Fruit fly (Drosophila melanogaster) whole organism, embryonic: ENCODE measurements around the gene cni.
A peak's percentile ranks its signal among the peaks of the same experiment; 100 is the strongest.

Source experiments
- Atf3 ChIP-seq: fragments of 200-800 bp; sonication (Bioruptor generic); optimal IDR thresholded peaks from 3 replicates; lab custom pipeline; 2016; ENCODE audit warnings: missing biosample characterization, missing genetic modification characterization
- Blimp-1 ChIP-seq: fragments of 200-800 bp; sonication (Bioruptor generic); optimal IDR thresholded peaks from 3 replicates; lab custom pipeline; 2018; ENCODE audit warnings: missing biosample characterization, missing genetic modification characterization, mild to moderate bottlenecking, moderate library complexity, missing genetic modification reagents
- Bteb2 ChIP-seq: fragments of 200-800 bp; sonication (Bioruptor generic); optimal IDR thresholded peaks from 2 replicates; lab custom pipeline; 2016; ENCODE audit warnings: missing biosample characterization, missing genetic modification characterization
- C15 ChIP-seq: fragments of 200-800 bp; sonication (Bioruptor generic); IDR thresholded peaks from 3 replicates; pipeline ENCODE4 v1.3.6; 2022; ENCODE audit warnings: missing biosample characterization, missing genetic modification characterization
- CG10565 ChIP-seq: fragments of 200-800 bp; sonication (Bioruptor generic); optimal IDR thresholded peaks from 3 replicates; lab custom pipeline; 2016; ENCODE audit warnings: missing biosample characterization, mild to moderate bottlenecking, missing genetic modification characterization
- CG10959 ChIP-seq: fragments of 200-800 bp; sonication (Bioruptor generic); IDR thresholded peaks from 2 replicates; pipeline ENCODE4 v1.3.6; 2022; ENCODE audit warnings: missing biosample characterization, missing genetic modification characterization
- CG11093 ChIP-seq: fragments of 200-800 bp; sonication (Bioruptor generic); IDR thresholded peaks from 3 replicates; pipeline ENCODE4 v1.3.6; 2022; ENCODE audit warnings: missing biosample characterization, missing genetic modification characterization
- CG11247 ChIP-seq: fragments of 200-800 bp; sonication (Bioruptor generic); IDR thresholded peaks from 2 replicates; pipeline ENCODE4 v1.3.6; 2022; ENCODE audit warnings: missing biosample characterization, missing genetic modification characterization
- CG11696 ChIP-seq: fragments of 200-800 bp; sonication (Bioruptor generic); IDR thresholded peaks from 2 replicates; pipeline ENCODE4 v1.3.6; 2022; ENCODE audit warnings: missing biosample characterization, missing genetic modification characterization
- CG12071 ChIP-seq: fragments of 200-800 bp; sonication (Bioruptor generic); optimal IDR thresholded peaks from 3 replicates; lab custom pipeline; 2018; ENCODE audit warnings: missing biosample characterization, mild to moderate bottlenecking, missing genetic modification characterization
- CG12299 ChIP-seq: fragments of 200-800 bp; sonication (Bioruptor generic); optimal IDR thresholded peaks from 2 replicates; lab custom pipeline; 2018; ENCODE audit warnings: missing biosample characterization, mild to moderate bottlenecking, missing genetic modification characterization
- CG13123 ChIP-seq: fragments of 200-800 bp; sonication (Bioruptor generic); optimal IDR thresholded peaks from 2 replicates; lab custom pipeline; 2016; ENCODE audit warnings: missing biosample characterization, missing genetic modification characterization
- CG13424 ChIP-seq: fragments of 200-800 bp; sonication (Bioruptor generic); optimal IDR thresholded peaks from 2 replicates; lab custom pipeline; 2019; ENCODE audit warnings: missing biosample characterization, mild to moderate bottlenecking, missing genetic modification characterization, moderate library complexity
- CG13775 ChIP-seq: fragments of 200-800 bp; sonication (Bioruptor generic); optimal IDR thresholded peaks from 3 replicates; lab custom pipeline; 2017; ENCODE audit warnings: missing biosample characterization, mild to moderate bottlenecking, missing genetic modification characterization
- CG14014 ChIP-seq: fragments of 200-800 bp; sonication (Bioruptor generic); IDR thresholded peaks from 2 replicates; pipeline ENCODE4 v1.3.6; 2022; ENCODE audit warnings: missing biosample characterization, missing genetic modification characterization
- CG15514 ChIP-seq: fragments of 200-800 bp; sonication (Bioruptor generic); optimal IDR thresholded peaks from 3 replicates; lab custom pipeline; 2017; ENCODE audit warnings: missing biosample characterization, missing genetic modification characterization, mild to moderate bottlenecking, moderate library complexity, missing genetic modification reagents
- CG15601 ChIP-seq: fragments of 200-800 bp; sonication (Bioruptor generic); optimal IDR thresholded peaks from 3 replicates; lab custom pipeline; 2019; ENCODE audit warnings: missing biosample characterization, mild to moderate bottlenecking, missing genetic modification characterization, moderate library complexity
- CG1647 ChIP-seq: fragments of 200-800 bp; sonication (Bioruptor generic); optimal IDR thresholded peaks from 3 replicates; lab custom pipeline; 2016; ENCODE audit warnings: missing biosample characterization, missing genetic modification characterization
- CG16815 ChIP-seq: fragments of 200-800 bp; sonication (Bioruptor generic); optimal IDR thresholded peaks from 3 replicates; lab custom pipeline; 2017; ENCODE audit warnings: missing biosample characterization, mild to moderate bottlenecking, missing genetic modification characterization
- CG17385 ChIP-seq: fragments of 200-800 bp; sonication (Bioruptor generic); optimal IDR thresholded peaks from 3 replicates; lab custom pipeline; 2018; ENCODE audit warnings: missing biosample characterization, mild to moderate bottlenecking, missing genetic modification characterization
- CG1792 ChIP-seq: fragments of 200-800 bp; sonication (Bioruptor generic); optimal IDR thresholded peaks from 2 replicates; lab custom pipeline; 2016; ENCODE audit warnings: missing biosample characterization, missing genetic modification characterization
- CG1832 ChIP-seq: fragments of 200-800 bp; sonication (Bioruptor generic); optimal IDR thresholded peaks from 2 replicates; lab custom pipeline; 2017; ENCODE audit warnings: missing biosample characterization, mild to moderate bottlenecking, missing genetic modification characterization, inconsistent platforms
- CG2712 ChIP-seq: fragments of 200-800 bp; optimal IDR thresholded peaks from 3 replicates; lab custom pipeline; 2019; ENCODE audit warnings: missing biosample characterization, mild to moderate bottlenecking, missing genetic modification characterization, moderate library complexity
- CG34376 ChIP-seq: fragments of 200-800 bp; sonication (Bioruptor generic); optimal IDR thresholded peaks from 2 replicates; lab custom pipeline; 2018; ENCODE audit warnings: missing biosample characterization, mild to moderate bottlenecking, missing genetic modification characterization
- CG3995 ChIP-seq: fragments of 200-800 bp; sonication (Bioruptor generic); optimal IDR thresholded peaks from 3 replicates; lab custom pipeline; 2016; ENCODE audit warnings: missing biosample characterization, missing genetic modification characterization
- CG4328 ChIP-seq: fragments of 200-800 bp; sonication (Bioruptor generic); optimal IDR thresholded peaks from 3 replicates; lab custom pipeline; 2017; ENCODE audit warnings: missing biosample characterization, missing genetic modification reagents, missing genetic modification characterization
- CG8388 ChIP-seq: fragments of 200-800 bp; sonication (Bioruptor generic); optimal IDR thresholded peaks from 2 replicates; lab custom pipeline; 2019; ENCODE audit warnings: missing biosample characterization, mild to moderate bottlenecking, missing genetic modification characterization, moderate library complexity
- CG9817 ChIP-seq: fragments of 200-800 bp; sonication (Bioruptor generic); optimal IDR thresholded peaks from 2 replicates; lab custom pipeline; 2018; ENCODE audit warnings: missing biosample characterization, mild to moderate bottlenecking, missing genetic modification characterization, moderate library complexity
- CG9932 ChIP-seq: fragments of 200-800 bp; sonication (Bioruptor generic); IDR thresholded peaks from 2 replicates; pipeline ENCODE4 v1.3.6; 2022; ENCODE audit warnings: missing biosample characterization, missing genetic modification characterization
- D19A ChIP-seq: fragments of 200-800 bp; optimal IDR thresholded peaks from 3 replicates; lab custom pipeline; 2019; ENCODE audit warnings: missing biosample characterization, mild to moderate bottlenecking, missing genetic modification characterization, moderate library complexity
- Dip2 ChIP-seq: fragments of 200-800 bp; sonication (Bioruptor generic); IDR thresholded peaks from 2 replicates; pipeline ENCODE4 v1.3.6; 2022; ENCODE audit warnings: missing biosample characterization, missing genetic modification characterization
- ERR ChIP-seq: fragments of 200-800 bp; sonication (Bioruptor generic); optimal IDR thresholded peaks from 2 replicates; lab custom pipeline; 2016; ENCODE audit warnings: missing biosample characterization, missing genetic modification characterization
- PHDP ChIP-seq: fragments of 200-800 bp; sonication (Bioruptor generic); optimal IDR thresholded peaks from 3 replicates; lab custom pipeline; 2018; ENCODE audit warnings: missing biosample characterization, mild to moderate bottlenecking, missing genetic modification characterization, moderate library complexity
- Rfx ChIP-seq: fragments of 200-800 bp; sonication (Bioruptor generic); IDR thresholded peaks from 2 replicates; pipeline ENCODE4 v1.3.6; 2022; ENCODE audit warnings: missing biosample characterization, missing genetic modification characterization
- Side ChIP-seq: fragments of 200-800 bp; sonication (Bioruptor generic); optimal IDR thresholded peaks from 2 replicates; lab custom pipeline; 2016; ENCODE audit warnings: missing biosample characterization, missing genetic modification characterization
- ac ChIP-seq: fragments of 200-800 bp; sonication (Bioruptor generic); optimal IDR thresholded peaks from 3 replicates; lab custom pipeline; 2017; ENCODE audit warnings: missing biosample characterization, mild to moderate bottlenecking, missing genetic modification characterization
- ash1 ChIP-seq: fragments of 200-800 bp; sonication (Bioruptor generic); optimal IDR thresholded peaks from 2 replicates; lab custom pipeline; 2018; ENCODE audit warnings: missing biosample characterization, mild to moderate bottlenecking, missing genetic modification characterization
- btn ChIP-seq: fragments of 200-800 bp; sonication (Bioruptor generic); optimal IDR thresholded peaks from 2 replicates; lab custom pipeline; 2016; ENCODE audit warnings: missing biosample characterization, missing genetic modification characterization
- chif ChIP-seq, 2 experiments: fragments of 200-800 bp; sonication (Bioruptor generic); optimal IDR thresholded peaks; 3 replicates each; lab custom pipeline; 2016; ENCODE audit warnings: missing biosample characterization in 2 of 2, missing genetic modification characterization in 2 of 2
- dan ChIP-seq: fragments of 200-800 bp; sonication (Bioruptor generic); IDR thresholded peaks from 2 replicates; pipeline ENCODE4 v1.3.6; 2022; ENCODE audit warnings: missing biosample characterization, missing genetic modification characterization
- eve ChIP-seq, 2 experiments: fragments of >200 bp; optimal IDR thresholded peaks; 2 replicates each; lab custom pipeline; 2017; ENCODE audit warnings: missing biosample characterization in 2 of 2, missing genetic modification characterization in 2 of 2
- fd64A ChIP-seq: fragments of 200-800 bp; sonication (Bioruptor generic); optimal IDR thresholded peaks from 3 replicates; lab custom pipeline; 2018; ENCODE audit warnings: missing biosample characterization, mild to moderate bottlenecking, missing genetic modification characterization
- gt ChIP-seq: fragments of 200-800 bp; sonication (Bioruptor generic); IDR thresholded peaks from 2 replicates; pipeline ENCODE4 v1.3.6; 2022; ENCODE audit warnings: missing biosample characterization, missing genetic modification characterization
- her ChIP-seq: fragments of 200-800 bp; sonication (Bioruptor generic); optimal IDR thresholded peaks from 2 replicates; lab custom pipeline; 2016; ENCODE audit warnings: missing biosample characterization, missing genetic modification characterization
- hth ChIP-seq: fragments of >200 bp; optimal IDR thresholded peaks from 2 replicates; lab custom pipeline; 2017; ENCODE audit warnings: inconsistent platforms
- lola ChIP-seq, 3 experiments: fragments of >200 bp in 2 of 3; fragments of 200-800 bp in 1 of 3; sonication (Bioruptor generic) in 1 of 3; optimal IDR thresholded peaks; 2 replicates each; lab custom pipeline; 2017 to 2019; ENCODE audit warnings: missing biosample characterization in 3 of 3, missing genetic modification characterization in 3 of 3, mild to moderate bottlenecking in 1 of 3, moderate library complexity in 1 of 3
- oc ChIP-seq: fragments of 200-800 bp; sonication (Bioruptor generic); optimal IDR thresholded peaks from 2 replicates; lab custom pipeline; 2018; ENCODE audit warnings: missing biosample characterization, mild to moderate bottlenecking, missing genetic modification characterization, moderate library complexity
- salm ChIP-seq: fragments of 200-800 bp; sonication (Bioruptor generic); optimal IDR thresholded peaks from 2 replicates; lab custom pipeline; 2018; ENCODE audit warnings: missing biosample characterization, mild to moderate bottlenecking, missing genetic modification characterization
- sens ChIP-seq: fragments of 200-800 bp; sonication (Bioruptor generic); peaks from one replicate; lab custom pipeline; 2016; ENCODE audit warnings: missing biosample characterization, missing genetic modification characterization
- shn ChIP-seq: fragments of 200-800 bp; sonication (Bioruptor generic); optimal IDR thresholded peaks from 3 replicates; lab custom pipeline; 2016; ENCODE audit warnings: missing biosample characterization, missing genetic modification characterization
- so ChIP-seq: fragments of 200-800 bp; sonication (Bioruptor generic); IDR thresholded peaks from 3 replicates; pipeline ENCODE4 v1.3.6; 2022; ENCODE audit warnings: missing biosample characterization, missing genetic modification characterization
- tx ChIP-seq: fragments of 200-800 bp; sonication (Bioruptor generic); optimal IDR thresholded peaks from 2 replicates; lab custom pipeline; 2016; ENCODE audit warnings: missing biosample characterization, missing genetic modification characterization

cni gene

DNA sequence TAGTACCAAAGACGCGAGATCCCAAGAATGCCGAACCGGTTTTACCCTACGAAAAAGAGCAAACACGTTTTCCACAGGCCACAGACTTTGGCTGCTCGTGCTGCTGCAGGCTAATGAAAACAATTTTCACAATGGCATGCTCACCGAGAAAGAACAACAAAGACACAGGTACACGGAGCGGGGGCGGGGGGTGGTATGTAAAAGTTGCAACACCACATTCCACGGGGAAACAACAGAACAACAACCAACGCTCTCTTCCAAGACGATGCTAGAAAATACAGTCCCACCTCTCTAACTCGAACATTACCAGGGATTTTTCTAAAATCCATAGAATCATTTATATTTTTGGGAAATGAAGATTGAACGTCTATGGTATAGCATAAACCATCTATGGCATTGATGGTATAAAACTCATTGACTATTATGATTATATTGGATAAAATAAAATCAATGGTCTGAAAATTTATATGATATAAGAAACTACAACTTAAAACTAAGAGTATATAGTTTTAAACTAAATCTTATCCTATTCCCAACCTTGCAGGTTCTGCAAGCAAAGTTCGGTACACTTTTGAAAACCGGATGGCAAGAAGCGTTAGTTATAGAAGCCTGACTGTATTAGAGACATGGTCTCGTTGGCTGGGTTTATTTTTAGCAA is 29.0 kb downstream of the cni start (continued):
- TF ChIP-seq PHDP (tag; lab: Kevin White, UChicago) (no peak), ac (GFP tag; lab: Kevin White, UChicago) (no peak), Side (GFP tag; lab: Kevin White, UChicago) (no peak), btn (GFP tag; lab: Kevin White, UChicago) (no peak), CG1792 (GFP tag; lab: Kevin White, UChicago) (no peak), CG1647 (GFP tag; lab: Kevin White, UChicago) (no peak), gt (GFP tag; lab: Robert Waterston, UW) (no peak), sens (GFP tag; lab: Kevin White, UChicago) (peak; percentile 77), CG11696 (GFP tag; lab: Robert Waterston, UW) (no peak), CG10565 (GFP tag; lab: Kevin White, UChicago) (no peak), shn (GFP tag; lab: Kevin White, UChicago) (no peak), chif (GFP tag; optimal IDR thresholded peaks at IDR 0.05; lab: Kevin White, UChicago) (no peak), D19A (tag; lab: Kevin White, UChicago) (no peak), Blimp-1 (GFP tag; lab: Kevin White, UChicago) (peak; percentile 13), ash1 (GFP tag; lab: Kevin White, UChicago) (no peak), eve (GFP tag; optimal IDR thresholded peaks at IDR 0.05; lab: Kevin White, UChicago) (peak in 1 of 2 experiments; percentile 49), Dip2 (GFP tag; lab: Robert Waterston, UW) (no peak), hth (lab: Kevin White, UChicago) (no peak), CG13775 (GFP tag; lab: Kevin White, UChicago) (no peak), her (GFP tag; lab: Kevin White, UChicago) (no peak), dan (GFP tag; lab: Robert Waterston, UW) (no peak), CG1832 (GFP tag; lab: Kevin White, UChicago) (no peak), CG14014 (GFP tag; lab: Robert Waterston, UW) (no peak), CG4328 (GFP tag; lab: Kevin White, UChicago) (no peak), CG17385 (GFP tag; lab: Kevin White, UChicago) (no peak), CG13123 (GFP tag; lab: Kevin White, UChicago) (no peak), CG11093 (GFP tag; lab: Robert Waterston, UW) (no peak), Bteb2 (no peak), CG34376 (GFP tag; lab: Kevin White, UChicago) (no peak), CG10959 (GFP tag; lab: Robert Waterston, UW) (no peak), CG9817 (no peak), so (no peak), lola (GFP tag; optimal IDR thresholded peaks at IDR 0.05; lab: Kevin White, UChicago) (peak in 1 of 3 experiments; percentile 52), CG15514 (no peak), CG15601 (tag; lab: Kevin White, UChicago) (peak; percentile 16), CG12299 (no peak), CG13424 (peak; percentile 35), salm (tag; lab: Kevin White, UChicago) (no peak), ERR (GFP tag; lab: Kevin White, UChicago) (no peak), Atf3 (GFP tag; lab: Kevin White, UChicago) (no peak), fd64A (no peak), CG9932 (no peak), CG16815 (GFP tag; lab: Kevin White, UChicago) (no peak), CG12071 (no peak), CG2712 (peak; percentile 29), CG11247 (GFP tag; lab: Robert Waterston, UW) (no peak), Rfx (no peak), CG8388 (GFP tag; lab: Kevin White, UChicago) (no peak), C15 (no peak), CG3995 (GFP tag; lab: Kevin White, UChicago) (no peak), tx (no peak), oc (tag; lab: Kevin White, UChicago) (no peak)
